Fruit fly (Drosophila melanogaster): ENCODE data around the gene CG13476.

The CG13476 gene

dm6 chr3L:14673740-14674463, 31.4 kb upstream of the CG13476 start:
- no peak for TF ChIP-seq OdsH (GFP tag; optimal IDR thresholded peaks at IDR 0.05)
- peak; percentile 13 for TF ChIP-seq Jra (GFP tag; optimal IDR thresholded peaks at IDR 0.05)
- TF ChIP-seq Rel (GFP tag; optimal IDR thresholded peaks at IDR 0.05) = no peak
- TF ChIP-seq Rel (tag; optimal IDR thresholded peaks at IDR 0.05) = peak; percentile 5
- no peak for TF ChIP-seq sv (GFP tag; optimal IDR thresholded peaks at IDR 0.05)
- no peak for TF ChIP-seq HLH106 (tag; optimal IDR thresholded peaks at IDR 0.05)
- peak; percentile 90 for TF ChIP-seq N (GFP tag; optimal IDR thresholded peaks at IDR 0.05)
- TF ChIP-seq Abd-B (GFP tag; optimal IDR thresholded peaks at IDR 0.05) = no peak
- TF ChIP-seq fru (GFP tag; optimal IDR thresholded peaks at IDR 0.05) = peak; percentile 0
- TF ChIP-seq ey (GFP tag; optimal IDR thresholded peaks at IDR 0.05) = no peak
- peak; percentile 61 for TF ChIP-seq Myc (optimal IDR thresholded peaks at IDR 0.05)
- TF ChIP-seq jim (GFP tag; optimal IDR thresholded peaks at IDR 0.05) = no peak
- peak; percentile 28 for TF ChIP-seq Hr78 (GFP tag; optimal IDR thresholded peaks at IDR 0.05)
- no peak for TF ChIP-seq rgr (GFP tag; optimal IDR thresholded peaks at IDR 0.05)
- no peak for TF ChIP-seq pan (optimal IDR thresholded peaks at IDR 0.05)
- TF ChIP-seq psq (GFP tag; optimal IDR thresholded peaks at IDR 0.05) = no peak
- no peak for TF ChIP-seq brk (GFP tag; optimal IDR thresholded peaks at IDR 0.05)

dm6 chr3L:14678097-14678679, 27.1 kb upstream of the CG13476 start, which contains the start of gene CG4914:
Gene CG4914, minus strand, starts transcription at chr3L:14678147.
- TF ChIP-seq CG9705 (GFP tag; optimal IDR thresholded peaks at IDR 0.05) (peak; percentile 23), GATAd (GFP tag; optimal IDR thresholded peaks at IDR 0.05) (no peak), Mio (GFP tag; optimal IDR thresholded peaks at IDR 0.05) (no peak), Abd-B (GFP tag; optimal IDR thresholded peaks at IDR 0.05) (no peak), CG32264 (GFP tag; optimal IDR thresholded peaks at IDR 0.05) (peak; percentile 26), dsf (GFP tag; optimal IDR thresholded peaks at IDR 0.05; ENCODE audit: borderline replicate concordance) (no peak), HLH106 (tag; optimal IDR thresholded peaks at IDR 0.05) (peak; percentile 86), Vsx2 (GFP tag; optimal IDR thresholded peaks at IDR 0.05; ENCODE audit: partially characterized antibody) (no peak), pan (optimal IDR thresholded peaks at IDR 0.05) (no peak), h (GFP tag; optimal IDR thresholded peaks at IDR 0.05) (peak; percentile 86), Dfd (GFP tag; optimal IDR thresholded peaks at IDR 0.05) (peak; percentile 80), dmrt93B (GFP tag; optimal IDR thresholded peaks at IDR 0.05) (peak; percentile 79), woc (GFP tag; optimal IDR thresholded peaks at IDR 0.05) (peak; percentile 53), Dif (GFP tag; optimal IDR thresholded peaks at IDR 0.05; ENCODE audit: partially characterized antibody) (no peak), fru (GFP tag; optimal IDR thresholded peaks at IDR 0.05) (peak; percentile 82), rgr (GFP tag; optimal IDR thresholded peaks at IDR 0.05) (peak; percentile 83), OdsH (GFP tag; optimal IDR thresholded peaks at IDR 0.05) (peak; percentile 87), foxo (GFP tag; optimal IDR thresholded peaks at IDR 0.05) (peak in 1 of 2 experiments; percentile 91), Jra (GFP tag; optimal IDR thresholded peaks at IDR 0.05) (peak; percentile 44), sv (GFP tag; optimal IDR thresholded peaks at IDR 0.05) (peak; percentile 65), brk (GFP tag; optimal IDR thresholded peaks at IDR 0.05) (peak; percentile 25), br (GFP tag; optimal IDR thresholded peaks at IDR 0.05) (peak; percentile 59), dl (GFP tag; optimal IDR thresholded peaks at IDR 0.05; ENCODE audit: insufficient read depth in 1 of 2, partially characterized antibody in 2 of 2) (no peak), tai (GFP tag; optimal IDR thresholded peaks at IDR 0.05) (no peak), CrebA (GFP tag; optimal IDR thresholded peaks at IDR 0.05; ENCODE audit: borderline replicate concordance) (no peak), Hnf4 (GFP tag; optimal IDR thresholded peaks at IDR 0.05) (peak; percentile 57), Sp1 (GFP tag; optimal IDR thresholded peaks at IDR 0.05) (peak; percentile 87), ey (GFP tag; optimal IDR thresholded peaks at IDR 0.05) (peak; percentile 74), sage (GFP tag; optimal IDR thresholded peaks at IDR 0.05) (peak; percentile 40), psq (GFP tag; optimal IDR thresholded peaks at IDR 0.05) (peak; percentile 84), Hr83 (GFP tag; optimal IDR thresholded peaks at IDR 0.05; ENCODE audit: poor library complexity, severe bottlenecking) (no peak)
